Fruit fly (Drosophila melanogaster): ENCODE results near the gene Bdbt.

- TF ChIP-seq jumu (GFP tag; optimal IDR thresholded peaks at IDR 0.05) (no peak), Kr (GFP tag; optimal IDR thresholded peaks at IDR 0.05) (no peak)
Measured at dm6 chr3R:21069742-21070141, 48.9 kb downstream of the Bdbt start.
